Worm (Caenorhabditis elegans): ENCODE results near the gene K01D12.7.

The K01D12.7 gene

ce11 chrV:12443754-12444153 is 42.5 kb upstream of the K01D12.7 start, which contains the start of gene pals-39:
Gene pals-39 (minus strand): TSS chrV:12443854.
- TF ChIP-seq atf-7 (tag; optimal IDR thresholded peaks at IDR 0.05) = no peak

ce11 chrV:12441420-12441819 is 40.1 kb upstream of the K01D12.7 start, which contains the start of gene pals-37:
Gene pals-37 (minus strand): TSS chrV:12441520.
- TF ChIP-seq F23B12.7 (tag; optimal IDR thresholded peaks at IDR 0.05; ENCODE audit: insufficient read depth) (no peak), ceh-91 (GFP tag; IDR thresholded peaks at IDR 0.05) (no peak), hsf-1 (GFP tag; IDR thresholded peaks at IDR 0.05) (no peak), F52B5.7 (tag; optimal IDR thresholded peaks at IDR 0.05) (no peak), mel-28 (tag; optimal IDR thresholded peaks at IDR 0.05; ENCODE audit: borderline replicate concordance) (no peak), K12H6.12 (tag; optimal IDR thresholded peaks at IDR 0.05) (no peak), madf-3 (GFP tag; IDR thresholded peaks at IDR 0.05) (no peak), fkh-3 (tag; optimal IDR thresholded peaks at IDR 0.05) (no peak), attf-5 (GFP tag; optimal IDR thresholded peaks at IDR 0.05) (no peak), Y79H2A.3 (GFP tag; conservative IDR thresholded peaks at IDR 0.05) (no peak), ceh-40 (GFP tag; IDR thresholded peaks at IDR 0.05) (no peak), athp-1 (tag; optimal IDR thresholded peaks at IDR 0.05) (no peak), snpc-3.4 (tag; optimal IDR thresholded peaks at IDR 0.05) (no peak), hlh-26 (GFP tag; conservative IDR thresholded peaks at IDR 0.05) (no peak), nhr-80 (tag; optimal IDR thresholded peaks at IDR 0.05) (no peak), snpc-1.3 (tag; optimal IDR thresholded peaks at IDR 0.05; ENCODE audit: insufficient read depth) (no peak), hlh-12 (tag; optimal IDR thresholded peaks at IDR 0.05) (no peak), ets-4 (GFP tag; optimal IDR thresholded peaks at IDR 0.05) (no peak), egl-44 (GFP tag; IDR thresholded peaks at IDR 0.05) (no peak), sdz-38 (tag; optimal IDR thresholded peaks at IDR 0.05) (no peak)

ce11 chrV:12433717-12434116 is 32.4 kb upstream of the K01D12.7 start, which contains the start of gene srh-25:
Gene srh-25 (minus strand): TSS chrV:12433817.
- no peak for TF ChIP-seq hsf-1 (GFP tag; IDR thresholded peaks at IDR 0.05)
- no peak for TF ChIP-seq pha-4 (tag; optimal IDR thresholded peaks at IDR 0.05)
- no peak for TF ChIP-seq lsy-27 (tag; optimal IDR thresholded peaks at IDR 0.05; ENCODE audit: borderline replicate concordance, insufficient read depth)
- TF ChIP-seq nhr-90 (tag; optimal IDR thresholded peaks at IDR 0.05) = no peak
- TF ChIP-seq ceh-79 (tag; optimal IDR thresholded peaks at IDR 0.05) = no peak
- TF ChIP-seq madf-8 (GFP tag; conservative IDR thresholded peaks at IDR 0.05) = no peak
- TF ChIP-seq somi-1 (GFP tag; optimal IDR thresholded peaks at IDR 0.05) = no peak
- no peak for TF ChIP-seq Y67H2A.10 (GFP tag; conservative IDR thresholded peaks at IDR 0.05)
- no peak for TF ChIP-seq lin-40 (tag; optimal IDR thresholded peaks at IDR 0.05)
- no peak for TF ChIP-seq C17E4.6 (GFP tag; IDR thresholded peaks at IDR 0.05)

ce11 chrV:12433105-12433504 is 31.8 kb upstream of the K01D12.7 start:
- no peak for TF ChIP-seq lag-1 (GFP tag; IDR thresholded peaks at IDR 0.05)
- TF ChIP-seq F23B12.7 (tag; optimal IDR thresholded peaks at IDR 0.05; ENCODE audit: insufficient read depth) = no peak
- TF ChIP-seq rec-8 (tag; optimal IDR thresholded peaks at IDR 0.05) = no peak
- TF ChIP-seq dpff-1 (tag; optimal IDR thresholded peaks at IDR 0.05) = no peak
- TF ChIP-seq snpc-1.3 (tag; optimal IDR thresholded peaks at IDR 0.05; ENCODE audit: insufficient read depth) = no peak
- TF ChIP-seq lsy-27 (tag; optimal IDR thresholded peaks at IDR 0.05; ENCODE audit: borderline replicate concordance, insufficient read depth) = no peak
- TF ChIP-seq F33H1.4 (GFP tag; IDR thresholded peaks at IDR 0.05) = no peak
- TF ChIP-seq ekl-4 (GFP tag; IDR thresholded peaks at IDR 0.05) = no peak
- no peak for TF ChIP-seq F10E7.11 (tag; optimal IDR thresholded peaks at IDR 0.05)
- no peak for TF ChIP-seq aptf-3 (GFP tag; IDR thresholded peaks at IDR 0.05)
- no peak for TF ChIP-seq ZK185.1 (tag; optimal IDR thresholded peaks at IDR 0.05; ENCODE audit: poor library complexity, severe bottlenecking)
- no peak for TF ChIP-seq cebp-2 (GFP tag; IDR thresholded peaks at IDR 0.05)
- no peak for TF ChIP-seq zim-3 (tag; optimal IDR thresholded peaks at IDR 0.05)
- no peak for TF ChIP-seq nhr-120 (GFP tag; IDR thresholded peaks at IDR 0.05)

Data from whole organism, young adult.